Worm (Caenorhabditis elegans) whole organism, L1 larva: ENCODE data around the gene F32F2.4.
A peak's percentile ranks its signal among the peaks of the same experiment; 100 is the strongest.

Source experiments
- efl-1 ChIP-seq, 4 experiments: fragments of 150-350 bp; optimal IDR thresholded peaks in 3 of 4; peaks in 1 of 4; 1 replicate in 1 of 4; 2 replicates in 3 of 4; lab custom pipeline; 2014; ENCODE audit warnings: missing biosample characterization in 2 of 4, missing genetic modification characterization in 2 of 4, missing genetic modification reagents in 2 of 4
- elt-2 ChIP-seq: sonication (generic microtip); optimal IDR thresholded peaks from 2 replicates; lab custom pipeline; 2016; ENCODE audit warnings: missing genetic modification characterization, mild to moderate bottlenecking, inconsistent platforms, missing compliant biosample characterization, missing genetic modification reagents
- elt-3 ChIP-seq, 6 experiments: fragments of 150-350 bp in 1 of 6; sonication (generic microtip); optimal IDR thresholded peaks; 2 replicates each; lab custom pipeline; 2017 to 2018; ENCODE audit warnings: missing biosample characterization in 6 of 6, missing genetic modification characterization in 6 of 6, inconsistent platforms in 1 of 6
- isw-1 ChIP-seq: fragments of 200-800 bp; sonication (Bioruptor generic); IDR thresholded peaks from 2 replicates; pipeline ENCODE4 v1.3.6; 2022; ENCODE audit warnings: missing genetic modification characterization, missing compliant biosample characterization
- sptf-1 ChIP-seq: fragments of 150-350 bp; optimal IDR thresholded peaks from 2 replicates; lab custom pipeline; 2014; ENCODE audit warnings: missing biosample characterization, missing genetic modification characterization

The F32F2.4 gene

ce11 chrV:13324933-13325760 is 49.1 kb downstream of the F32F2.4 start, which contains the start of gene C50B6.7:
C50B6.7 (minus strand) TSS chrV:13324983.
- TF ChIP-seq efl-1 (optimal IDR thresholded peaks at IDR 0.05; lab: Kevin White, UChicago) = no peak
- TF ChIP-seq efl-1 (GFP tag; optimal IDR thresholded peaks at IDR 0.05 in 1 of 2; lab: Kevin White, UChicago) = no peak
- no peak for TF ChIP-seq isw-1 (GFP tag; lab: Robert Waterston, UW)
- no peak for TF ChIP-seq elt-3 (tag; optimal IDR thresholded peaks at IDR 0.05; lab: Kevin White, UChicago)
- peak; percentile 17 for TF ChIP-seq elt-2 (tag; lab: Kevin White, UChicago)
- TF ChIP-seq sptf-1 = no peak
